Fruit fly (Drosophila melanogaster) whole organism, embryonic: ENCODE measurements around the gene CG31178.

Source experiments
- Awh ChIP-seq: fragments of 200-800 bp; sonication (Bioruptor generic); IDR thresholded peaks from 2 replicates; pipeline ENCODE4, ENCODE4 v1.3.6; 2022; ENCODE audit warnings: missing biosample characterization, missing genetic modification characterization
- B-H1 ChIP-seq: fragments of 200-800 bp; sonication (Bioruptor generic); IDR thresholded peaks from 3 replicates; pipeline ENCODE4 v1.3.6; 2022; ENCODE audit warnings: missing biosample characterization, missing genetic modification characterization
- CG10147 ChIP-seq: fragments of 200-800 bp; sonication (Bioruptor generic); optimal IDR thresholded peaks from 2 replicates; lab custom pipeline; 2019; ENCODE audit warnings: missing biosample characterization, mild to moderate bottlenecking, missing genetic modification characterization, moderate library complexity
- CG10366 ChIP-seq: fragments of 200-800 bp; sonication (Bioruptor generic); IDR thresholded peaks from 2 replicates; pipeline ENCODE4 v1.3.6; 2022; ENCODE audit warnings: missing biosample characterization, missing genetic modification characterization
- CG11093 ChIP-seq: fragments of 200-800 bp; sonication (Bioruptor generic); IDR thresholded peaks from 3 replicates; pipeline ENCODE4 v1.3.6; 2022; ENCODE audit warnings: missing biosample characterization, missing genetic modification characterization
- CG12104 ChIP-seq: fragments of 200-800 bp; sonication (Bioruptor generic); optimal IDR thresholded peaks from 3 replicates; lab custom pipeline; 2016; ENCODE audit warnings: missing biosample characterization, missing genetic modification characterization
- CG13287 ChIP-seq: fragments of 200-800 bp; sonication (Bioruptor generic); IDR thresholded peaks from 2 replicates; pipeline ENCODE4 v1.3.6; 2022; ENCODE audit warnings: missing biosample characterization, missing genetic modification characterization; ENCODE audit not compliant: partially characterized antibody
- CG13296 ChIP-seq: fragments of 200-800 bp; sonication (Bioruptor generic); optimal IDR thresholded peaks from 3 replicates; lab custom pipeline; 2018; ENCODE audit warnings: missing biosample characterization, mild to moderate bottlenecking, missing genetic modification characterization
- CG16815 ChIP-seq: fragments of 200-800 bp; sonication (Bioruptor generic); optimal IDR thresholded peaks from 3 replicates; lab custom pipeline; 2017; ENCODE audit warnings: missing biosample characterization, mild to moderate bottlenecking, missing genetic modification characterization
- CG17568 ChIP-seq: fragments of 200-800 bp; sonication (Bioruptor generic); optimal IDR thresholded peaks from 2 replicates; lab custom pipeline; 2018; ENCODE audit warnings: missing biosample characterization, mild to moderate bottlenecking, missing genetic modification characterization, moderate library complexity
- CG17612 ChIP-seq: fragments of 200-800 bp; sonication (Bioruptor generic); IDR thresholded peaks from 2 replicates; pipeline ENCODE4 v1.3.6; 2022; ENCODE audit warnings: missing biosample characterization, missing genetic modification characterization
- CG32767 ChIP-seq: fragments of 200-800 bp; sonication (Bioruptor generic); IDR thresholded peaks from 2 replicates; pipeline ENCODE4 v1.3.6; 2022; ENCODE audit warnings: missing biosample characterization, missing genetic modification characterization
- CG5180 ChIP-seq: fragments of 200-800 bp; sonication (Bioruptor generic); optimal IDR thresholded peaks from 3 replicates; lab custom pipeline; 2017; ENCODE audit warnings: missing biosample characterization, missing genetic modification characterization, mild to moderate bottlenecking, moderate library complexity, missing genetic modification reagents
- CG6654 ChIP-seq: fragments of 200-800 bp; sonication (Bioruptor generic); optimal IDR thresholded peaks from 2 replicates; lab custom pipeline; 2017; ENCODE audit warnings: missing biosample characterization, mild to moderate bottlenecking, missing genetic modification characterization
- CG7786 ChIP-seq: fragments of 200-800 bp; sonication (Bioruptor generic); optimal IDR thresholded peaks from 2 replicates; lab custom pipeline; 2016; ENCODE audit warnings: missing biosample characterization, missing genetic modification characterization
- CG7839 ChIP-seq: fragments of 200-800 bp; sonication (Bioruptor generic); optimal IDR thresholded peaks from 3 replicates; lab custom pipeline; 2018; ENCODE audit warnings: missing biosample characterization, mild to moderate bottlenecking, missing genetic modification characterization, moderate library complexity
- Camta ChIP-seq: fragments of 200-800 bp; sonication (Bioruptor generic); optimal IDR thresholded peaks from 2 replicates; lab custom pipeline; 2016; ENCODE audit warnings: missing biosample characterization, missing genetic modification characterization
- Dll ChIP-seq: fragments of 200-800 bp; sonication (Bioruptor generic); IDR thresholded peaks from 4 replicates; pipeline ENCODE4 v1.3.6; 2022; ENCODE audit warnings: missing biosample characterization, missing genetic modification characterization; ENCODE audit not compliant: partially characterized antibody
- Doc3 ChIP-seq: fragments of 200-800 bp; sonication (Bioruptor generic); IDR thresholded peaks from 3 replicates; pipeline ENCODE4 v1.3.6; 2022; ENCODE audit warnings: missing biosample characterization, missing genetic modification characterization; ENCODE audit not compliant: partially characterized antibody
- Drgx ChIP-seq: fragments of 200-800 bp; sonication (Bioruptor generic); IDR thresholded peaks from 2 replicates; pipeline ENCODE4 v1.3.6; 2022; ENCODE audit warnings: missing biosample characterization, missing genetic modification characterization
- E2f1 ChIP-seq: fragments of 200-800 bp; sonication (Bioruptor generic); IDR thresholded peaks from 2 replicates; pipeline ENCODE4 v1.3.6; 2022; ENCODE audit warnings: missing biosample characterization, missing genetic modification characterization
- Eip74EF ChIP-seq, 2 experiments: fragments of 200-800 bp in 1 of 2; fragments of >200 bp in 1 of 2; sonication (Bioruptor generic) in 1 of 2; optimal IDR thresholded peaks; 2 replicates each; lab custom pipeline; 2017 to 2019; ENCODE audit warnings: missing biosample characterization in 2 of 2, missing genetic modification characterization in 2 of 2, mild to moderate bottlenecking in 1 of 2, moderate library complexity in 1 of 2
- Gug ChIP-seq: fragments of 200-800 bp; sonication (Bioruptor generic); IDR thresholded peaks from 4 replicates; pipeline ENCODE4 v1.3.6; 2022; ENCODE audit warnings: missing biosample characterization, missing genetic modification characterization
- Jarid2 ChIP-seq: fragments of 200-800 bp; sonication (Bioruptor generic); optimal IDR thresholded peaks from 3 replicates; lab custom pipeline; 2017; ENCODE audit warnings: mild to moderate bottlenecking, missing biosample characterization, missing genetic modification reagents, missing genetic modification characterization
- MBD-R2 ChIP-seq: fragments of 200-800 bp; sonication (Bioruptor generic); IDR thresholded peaks from 2 replicates; pipeline ENCODE4 v1.3.6; 2022; ENCODE audit warnings: missing biosample characterization, missing genetic modification characterization
- MESR4 ChIP-seq: fragments of 200-800 bp; sonication (Bioruptor generic); optimal IDR thresholded peaks from 2 replicates; lab custom pipeline; 2018; ENCODE audit warnings: missing biosample characterization, mild to moderate bottlenecking, missing genetic modification characterization, moderate library complexity
- Mad ChIP-seq: fragments of 200-800 bp; sonication (Bioruptor generic); optimal IDR thresholded peaks from 2 replicates; lab custom pipeline; 2016; ENCODE audit warnings: missing biosample characterization, missing genetic modification characterization
- NfI ChIP-seq: fragments of 200-800 bp; sonication (Bioruptor generic); optimal IDR thresholded peaks from 3 replicates; lab custom pipeline; 2018; ENCODE audit warnings: missing biosample characterization, mild to moderate bottlenecking, missing genetic modification characterization, moderate library complexity
- Oaz ChIP-seq: fragments of 200-800 bp; sonication (Bioruptor generic); IDR thresholded peaks from 2 replicates; pipeline ENCODE4 v1.3.6; 2022; ENCODE audit warnings: missing biosample characterization, missing genetic modification characterization
- Stat92E ChIP-seq, 3 experiments: fragments of >200 bp in 2 of 3; fragments of 200-800 bp in 1 of 3; sonication (Bioruptor generic) in 1 of 3; optimal IDR thresholded peaks; 2 replicates each; lab custom pipeline; 2017 to 2019; ENCODE audit warnings: missing biosample characterization in 3 of 3, missing genetic modification characterization in 3 of 3, mild to moderate bottlenecking in 1 of 3, moderate library complexity in 1 of 3
- TFAM ChIP-seq: fragments of 200-800 bp; sonication (Bioruptor generic); optimal IDR thresholded peaks from 2 replicates; lab custom pipeline; 2017; ENCODE audit warnings: missing biosample characterization, missing genetic modification characterization, inconsistent platforms
- Vsx1 ChIP-seq: fragments of 200-800 bp; sonication (Bioruptor generic); optimal IDR thresholded peaks from 2 replicates; lab custom pipeline; 2017; ENCODE audit warnings: missing biosample characterization, mild to moderate bottlenecking, missing genetic modification characterization, missing genetic modification reagents
- ato ChIP-seq: fragments of 200-800 bp; sonication (Bioruptor generic); IDR thresholded peaks from 2 replicates; pipeline ENCODE4 v1.3.6; 2022; ENCODE audit warnings: missing biosample characterization, missing genetic modification characterization; ENCODE audit not compliant: partially characterized antibody
- az2 ChIP-seq: fragments of 200-800 bp; sonication (Bioruptor generic); optimal IDR thresholded peaks from 3 replicates; lab custom pipeline; 2016; ENCODE audit warnings: missing biosample characterization, missing genetic modification characterization
- bowl ChIP-seq: fragments of 200-800 bp; sonication (Bioruptor generic); IDR thresholded peaks from 2 replicates; pipeline ENCODE4 v1.3.6; 2022; ENCODE audit warnings: missing biosample characterization, missing genetic modification characterization
- dmrt11E ChIP-seq: fragments of 200-800 bp; sonication (Bioruptor generic); optimal IDR thresholded peaks from 3 replicates; lab custom pipeline; 2018; ENCODE audit warnings: missing biosample characterization, mild to moderate bottlenecking, missing genetic modification characterization, moderate library complexity
- dysf ChIP-seq: fragments of 200-800 bp; sonication (Bioruptor generic); IDR thresholded peaks from 3 replicates; pipeline ENCODE4 v1.3.6; 2022; ENCODE audit warnings: missing biosample characterization, missing genetic modification characterization
- ewg ChIP-seq: fragments of 200-800 bp; sonication (Bioruptor generic); optimal IDR thresholded peaks from 3 replicates; lab custom pipeline; 2017; ENCODE audit warnings: mild to moderate bottlenecking, missing biosample characterization, missing genetic modification reagents, missing genetic modification characterization
- exex ChIP-seq: fragments of 200-800 bp; sonication (Bioruptor generic); optimal IDR thresholded peaks from 4 replicates; lab custom pipeline; 2018; ENCODE audit warnings: missing biosample characterization, mild to moderate bottlenecking, missing genetic modification characterization, moderate library complexity
- gfzf ChIP-seq: fragments of 200-800 bp; sonication (Bioruptor generic); optimal IDR thresholded peaks from 2 replicates; lab custom pipeline; 2016; ENCODE audit warnings: missing biosample characterization, mild to moderate bottlenecking, missing genetic modification characterization, moderate library complexity
- insv ChIP-seq, 2 experiments: fragments of 200-800 bp; sonication (Bioruptor generic); optimal IDR thresholded peaks; 3 replicates each; lab custom pipeline; 2016 to 2018; ENCODE audit warnings: missing biosample characterization in 2 of 2, missing genetic modification characterization in 2 of 2
- knrl ChIP-seq: fragments of 200-800 bp; sonication (Bioruptor generic); IDR thresholded peaks from 3 replicates; pipeline ENCODE4 v1.3.6; 2022; ENCODE audit warnings: missing biosample characterization, missing genetic modification characterization; ENCODE audit not compliant: partially characterized antibody
- oc ChIP-seq: fragments of 200-800 bp; sonication (Bioruptor generic); optimal IDR thresholded peaks from 2 replicates; lab custom pipeline; 2018; ENCODE audit warnings: missing biosample characterization, mild to moderate bottlenecking, missing genetic modification characterization, moderate library complexity
- pfk ChIP-seq: fragments of 200-800 bp; sonication (Bioruptor generic); optimal IDR thresholded peaks from 2 replicates; lab custom pipeline; 2018; ENCODE audit warnings: missing biosample characterization, mild to moderate bottlenecking, missing genetic modification characterization, moderate library complexity
- pros ChIP-seq: fragments of 200-800 bp; sonication (Bioruptor generic); optimal IDR thresholded peaks from 3 replicates; lab custom pipeline; 2019; ENCODE audit warnings: missing biosample characterization, mild to moderate bottlenecking, missing genetic modification characterization, moderate library complexity
- repo ChIP-seq: fragments of 200-800 bp; sonication (Bioruptor generic); optimal IDR thresholded peaks from 2 replicates; lab custom pipeline; 2016; ENCODE audit warnings: missing biosample characterization, missing genetic modification characterization
- row ChIP-seq: fragments of 200-800 bp; sonication (Bioruptor generic); IDR thresholded peaks from 3 replicates; pipeline ENCODE4 v1.3.6; 2022; ENCODE audit warnings: missing biosample characterization, missing genetic modification characterization
- sima ChIP-seq: fragments of 200-800 bp; sonication (Bioruptor generic); optimal IDR thresholded peaks from 2 replicates; lab custom pipeline; 2016; ENCODE audit warnings: missing biosample characterization, missing genetic modification characterization
- stwl ChIP-seq: fragments of 200-800 bp; sonication (Bioruptor generic); optimal IDR thresholded peaks from 3 replicates; lab custom pipeline; 2018; ENCODE audit warnings: missing biosample characterization, mild to moderate bottlenecking, missing genetic modification characterization, moderate library complexity
- zen ChIP-seq: fragments of 200-800 bp; sonication (Bioruptor generic); optimal IDR thresholded peaks from 3 replicates; lab custom pipeline; 2018; ENCODE audit warnings: missing biosample characterization, mild to moderate bottlenecking, missing genetic modification characterization, moderate library complexity

The CG31178 gene

dm6 chr3R:21886861-21887587, 13.5 kb downstream of the CG31178 start, which contains the start of the genes CG6678 and dnd (continued):
- TF ChIP-seq CG13296 (GFP tag; lab: Kevin White, UChicago) (no peak), Vsx1 (GFP tag; lab: Kevin White, UChicago) (peak; percentile 91), ewg (GFP tag; lab: Kevin White, UChicago) (no peak), pfk (no peak), MBD-R2 (GFP tag; lab: Robert Waterston, UW) (peak; percentile 35), CG17568 (no peak), CG6654 (GFP tag; lab: Kevin White, UChicago) (no peak), TFAM (GFP tag; lab: Kevin White, UChicago) (no peak), stwl (tag; lab: Kevin White, UChicago) (peak; percentile 36), Stat92E (GFP tag; optimal IDR thresholded peaks at IDR 0.05; lab: Kevin White, UChicago) (no peak), NfI (GFP tag; lab: Kevin White, UChicago) (no peak), gfzf (GFP tag; lab: Kevin White, UChicago) (no peak), Oaz (GFP tag; lab: Robert Waterston, UW) (no peak), CG7839 (tag; lab: Kevin White, UChicago) (no peak), CG16815 (no peak), row (no peak), dysf (GFP tag; lab: Robert Waterston, UW) (no peak), dmrt11E (tag; lab: Kevin White, UChicago) (no peak), insv (GFP tag; optimal IDR thresholded peaks at IDR 0.05; lab: Kevin White, UChicago) (no peak), CG17612 (GFP tag; lab: Robert Waterston, UW) (no peak), CG10147 (no peak), CG11093 (GFP tag; lab: Robert Waterston, UW) (no peak), pros (GFP tag; lab: Kevin White, UChicago) (no peak), zen (tag; lab: Kevin White, UChicago) (no peak), oc (tag; lab: Kevin White, UChicago) (no peak), Awh (GFP tag; lab: Robert Waterston, UW) (no peak), ato (GFP tag; lab: Robert Waterston, UW) (no peak), CG13287 (GFP tag; lab: Robert Waterston, UW) (peak; percentile 36), Dll (GFP tag; lab: Robert Waterston, UW) (peak; percentile 37; the same call in 1 of the 4 replicates), exex (tag; lab: Kevin White, UChicago) (peak; percentile 56), Jarid2 (GFP tag; lab: Kevin White, UChicago) (no peak), CG12104 (GFP tag; lab: Kevin White, UChicago) (no peak), Mad (GFP tag; lab: Kevin White, UChicago) (no peak), az2 (no peak), Eip74EF (GFP tag; optimal IDR thresholded peaks at IDR 0.05; lab: Kevin White, UChicago) (no peak), Camta (no peak), Doc3 (no peak), bowl (no peak)

- TF ChIP-seq CG10366 (peak; percentile 19; the same call in 1 of the 2 replicates), knrl (GFP tag; lab: Robert Waterston, UW) (no peak), CG5180 (no peak), E2f1 (peak; percentile 57), Drgx (GFP tag; lab: Robert Waterston, UW) (peak; percentile 53; the same call in 1 of the 2 replicates), CG32767 (no peak), MESR4 (GFP tag; lab: Kevin White, UChicago) (no peak), Gug (GFP tag; lab: Robert Waterston, UW) (peak; percentile 71), repo (no peak), CG7786 (GFP tag; lab: Kevin White, UChicago) (no peak), sima (GFP tag; lab: Kevin White, UChicago) (no peak), B-H1 (GFP tag; lab: Robert Waterston, UW) (peak; percentile 29; the same call in 1 of the 3 replicates)
Observed at dm6 chr3R:21887588-21888007, 14.1 kb downstream of the CG31178 start.
